Worm (Caenorhabditis elegans) whole organism, L1 larva: ENCODE data around the gene rme-6.
A peak's percentile ranks its signal among the peaks of the same experiment; 100 is the strongest.

Experiments used
- alr-1 ChIP-seq: fragments of 200-800 bp; sonication (Bioruptor generic); optimal IDR thresholded peaks from 2 replicates; lab custom pipeline; 2018; ENCODE audit warnings: borderline replicate concordance, mild to moderate bottlenecking, missing genetic modification characterization, missing compliant biosample characterization
- aly-2 ChIP-seq: fragments of 150-350 bp; optimal IDR thresholded peaks from 2 replicates; lab custom pipeline; 2014; ENCODE audit warnings: missing biosample characterization, missing genetic modification characterization
- ceh-63 ChIP-seq: fragments of 200-800 bp; sonication (Bioruptor generic); optimal IDR thresholded peaks from 2 replicates; lab custom pipeline; 2018; ENCODE audit warnings: mild to moderate bottlenecking, missing genetic modification characterization, missing compliant biosample characterization
- ceh-82 ChIP-seq, 3 experiments: fragments of 150-350 bp in 1 of 3; sonication (generic microtip) in 2 of 3; optimal IDR thresholded peaks; 2 replicates each; lab custom pipeline; 2014 to 2017; ENCODE audit warnings: missing biosample characterization in 3 of 3, missing genetic modification characterization in 3 of 3
- ceh-88 ChIP-seq: fragments of 200-800 bp; sonication (Bioruptor generic); IDR thresholded peaks from 2 replicates; pipeline ENCODE4 v1.3.6; 2022; ENCODE audit warnings: missing genetic modification characterization, missing compliant biosample characterization
- dsc-1 ChIP-seq: sonication (generic microtip); optimal IDR thresholded peaks from 2 replicates; lab custom pipeline; 2016; ENCODE audit warnings: mild to moderate bottlenecking, missing genetic modification characterization, missing compliant biosample characterization
- egl-13 ChIP-seq: sonication (generic microtip); optimal IDR thresholded peaks from 2 replicates; lab custom pipeline; 2016; ENCODE audit warnings: missing genotype, missing genetic modification reagents, missing genetic modification characterization, missing compliant biosample characterization
- fkh-10 ChIP-seq: sonication (generic microtip); optimal IDR thresholded peaks from 2 replicates; lab custom pipeline; 2017; ENCODE audit warnings: missing biosample characterization, missing genetic modification reagents, missing genetic modification characterization
- fkh-4 ChIP-seq: sonication (generic microtip); optimal IDR thresholded peaks from 2 replicates; lab custom pipeline; 2016; ENCODE audit warnings: missing compliant biosample characterization, missing genetic modification characterization, borderline replicate concordance
- hlh-4 ChIP-seq: sonication (generic microtip); optimal IDR thresholded peaks from 2 replicates; lab custom pipeline; 2016; ENCODE audit warnings: mild to moderate bottlenecking, missing genetic modification characterization, missing compliant biosample characterization
- lin-14 ChIP-seq: fragments of 200-800 bp; sonication (Bioruptor generic); optimal IDR thresholded peaks from 2 replicates; lab custom pipeline; 2018; ENCODE audit warnings: mild to moderate bottlenecking, missing genetic modification characterization, moderate library complexity, missing compliant biosample characterization
- lin-15B ChIP-seq: fragments of 150-350 bp; sonication (generic microtip); optimal IDR thresholded peaks from 3 replicates; lab custom pipeline; 2014; ENCODE audit warnings: missing biosample characterization, missing genetic modification characterization
- lin-35 ChIP-seq, 2 experiments: fragments of 150-350 bp; optimal IDR thresholded peaks; 2 replicates each; lab custom pipeline; 2014; ENCODE audit warnings: missing biosample characterization in 2 of 2, missing genetic modification characterization in 2 of 2, missing genetic modification reagents in 2 of 2
- lin-39 ChIP-seq: fragments of 150-350 bp; optimal IDR thresholded peaks from 2 replicates; lab custom pipeline; 2014; ENCODE audit warnings: missing biosample characterization, missing genetic modification reagents, missing genetic modification characterization
- lsy-2 ChIP-seq, 2 experiments: fragments of 150-350 bp; optimal IDR thresholded peaks; 2 replicates each; lab custom pipeline; 2014; ENCODE audit warnings: missing biosample characterization in 2 of 2, missing genetic modification characterization in 2 of 2
- mab-9 ChIP-seq: fragments of 200-800 bp; sonication (Bioruptor generic); IDR thresholded peaks from 2 replicates; pipeline ENCODE4 v1.3.6; 2022; ENCODE audit warnings: missing genetic modification reagents, missing genetic modification characterization, missing compliant biosample characterization
- mdl-1 ChIP-seq, 2 experiments: fragments of 150-350 bp; optimal IDR thresholded peaks; 2 replicates each; lab custom pipeline; 2014 to 2017; ENCODE audit warnings: missing biosample characterization in 2 of 2, missing genetic modification characterization in 2 of 2, inconsistent platforms in 1 of 2
- mef-2 ChIP-seq: fragments of 150-350 bp; optimal IDR thresholded peaks from 2 replicates; lab custom pipeline; 2014; ENCODE audit warnings: missing biosample characterization, missing genetic modification characterization
- nhr-19 ChIP-seq: fragments of 200-800 bp; sonication (Bioruptor generic); conservative IDR thresholded peaks from 2 replicates; pipeline ENCODE4 v1.3.6; 2022; ENCODE audit warnings: missing genetic modification characterization, missing compliant biosample characterization
- nhr-20 ChIP-seq: sonication (generic microtip); optimal IDR thresholded peaks from 2 replicates; lab custom pipeline; 2016; ENCODE audit warnings: mild to moderate bottlenecking, missing genetic modification characterization, missing compliant biosample characterization
- nhr-71 ChIP-seq: sonication (generic microtip); optimal IDR thresholded peaks from 2 replicates; lab custom pipeline; 2016; ENCODE audit warnings: mild to moderate bottlenecking, missing genetic modification characterization, moderate library complexity, missing compliant biosample characterization
- nhr-76 ChIP-seq: sonication (generic microtip); optimal IDR thresholded peaks from 2 replicates; lab custom pipeline; 2017; ENCODE audit warnings: missing biosample characterization, missing genetic modification characterization
- nhr-84 ChIP-seq: sonication (generic microtip); optimal IDR thresholded peaks from 2 replicates; lab custom pipeline; 2017; ENCODE audit warnings: missing biosample characterization, missing genetic modification characterization
- rnt-1 ChIP-seq: sonication (generic microtip); optimal IDR thresholded peaks from 2 replicates; lab custom pipeline; 2016; ENCODE audit warnings: mild to moderate bottlenecking, missing genetic modification characterization, moderate library complexity, missing compliant biosample characterization
- snpc-4 ChIP-seq: fragments of 150-350 bp; optimal IDR thresholded peaks from 2 replicates; lab custom pipeline; 2014; ENCODE audit warnings: missing biosample characterization, missing genetic modification characterization
- snu-23 ChIP-seq: sonication (generic microtip); optimal IDR thresholded peaks from 2 replicates; lab custom pipeline; 2016; ENCODE audit warnings: missing genetic modification characterization, missing compliant biosample characterization
- sox-4 ChIP-seq: sonication (generic microtip); optimal IDR thresholded peaks from 2 replicates; lab custom pipeline; 2016; ENCODE audit warnings: missing genetic modification characterization, missing compliant biosample characterization
- swsn-7 ChIP-seq: sonication (generic microtip); optimal IDR thresholded peaks from 2 replicates; lab custom pipeline; 2016; ENCODE audit warnings: missing genetic modification characterization, missing compliant biosample characterization
- tbx-2 ChIP-seq: sonication (generic microtip); optimal IDR thresholded peaks from 2 replicates; lab custom pipeline; 2016; ENCODE audit warnings: missing genetic modification characterization, missing compliant biosample characterization
- unc-86 ChIP-seq: sonication (generic microtip); optimal IDR thresholded peaks from 2 replicates; lab custom pipeline; 2016; ENCODE audit warnings: missing genetic modification characterization, missing compliant biosample characterization
- xbp-1 ChIP-seq: sonication (generic microtip); optimal IDR thresholded peaks from 2 replicates; lab custom pipeline; 2016; ENCODE audit warnings: missing genetic modification characterization, missing compliant biosample characterization
- zag-1 ChIP-seq: fragments of 150-350 bp; optimal IDR thresholded peaks from 2 replicates; lab custom pipeline; 2014; ENCODE audit warnings: missing biosample characterization, missing genetic modification characterization
- ztf-11 ChIP-seq, 2 experiments: sonication (generic microtip); optimal IDR thresholded peaks; 2 replicates each; lab custom pipeline; 2016 to 2017; ENCODE audit warnings: missing genetic modification characterization in 2 of 2, missing biosample characterization in 1 of 2, missing compliant biosample characterization in 1 of 2

Gene rme-6

DNA sequence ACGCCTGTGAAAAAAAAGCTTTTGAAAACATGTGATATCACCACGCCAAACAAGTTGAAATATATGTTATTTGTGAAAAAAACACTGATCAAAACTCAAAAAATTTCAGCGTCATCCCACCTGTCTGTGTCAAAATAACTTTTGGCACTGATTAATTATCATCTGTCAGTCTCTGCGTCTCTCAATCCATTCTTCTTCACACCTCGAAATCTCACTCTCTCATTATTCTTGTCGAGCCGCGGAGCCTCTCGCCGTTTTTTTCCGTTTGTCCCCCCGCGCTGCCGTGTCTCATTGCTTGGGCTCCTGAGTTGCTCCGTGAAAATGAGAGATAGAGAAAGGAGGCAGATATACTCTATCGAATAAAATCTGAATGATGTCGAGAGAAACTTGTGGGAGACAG, 45.9 kb upstream of the rme-6 start (continued):
- peak; percentile 79 for TF ChIP-seq rnt-1 (tag; lab: Kevin White, UChicago)
- 0 out of 2 replicates have a peak, but pooled peaks have one; percentile 36 for TF ChIP-seq nhr-19

DNA sequence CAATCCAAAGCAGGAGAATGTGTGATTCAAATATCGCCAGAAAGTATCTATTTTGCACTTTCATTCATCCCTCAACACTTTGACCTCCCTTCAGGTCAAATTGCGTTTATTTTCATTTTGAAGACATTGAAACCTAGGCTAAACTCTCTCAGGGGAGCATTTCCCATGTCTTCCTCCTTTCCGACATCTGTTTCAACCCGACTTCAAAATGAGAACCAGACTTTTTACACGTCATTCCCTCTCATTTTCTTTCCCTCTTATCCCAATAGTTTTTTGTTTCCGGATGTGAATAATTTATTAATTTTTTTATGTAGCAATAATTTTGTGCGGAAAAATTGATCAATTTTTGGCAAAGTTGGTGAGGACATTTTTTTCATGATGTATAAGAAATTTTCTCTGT, 44.0 kb upstream of the rme-6 start:
- no peak for TF ChIP-seq nhr-84 (tag; lab: Kevin White, UChicago)
- TF ChIP-seq lin-14 (GFP tag; lab: Kevin White, UChicago), result peak; percentile 20
- no peak for TF ChIP-seq egl-13 (tag; lab: Kevin White, UChicago)
- peak; percentile 94 for TF ChIP-seq fkh-4 (tag; lab: Kevin White, UChicago)
- TF ChIP-seq sox-4, result no peak
- no peak for TF ChIP-seq nhr-71 (tag; lab: Kevin White, UChicago)
- no peak for TF ChIP-seq snpc-4
- peak; percentile 28 for TF ChIP-seq rnt-1 (tag; lab: Kevin White, UChicago)
- no peak for TF ChIP-seq fkh-10
- TF ChIP-seq mdl-1 (tag; optimal IDR thresholded peaks at IDR 0.05; lab: Kevin White, UChicago), result no peak
- no peak for TF ChIP-seq zag-1 (tag; lab: Kevin White, UChicago)
- peak; percentile 99 for TF ChIP-seq dsc-1
- TF ChIP-seq swsn-7 (tag; lab: Kevin White, UChicago), result no peak
- TF ChIP-seq, all 84 proteins: peak for 4

DNA sequence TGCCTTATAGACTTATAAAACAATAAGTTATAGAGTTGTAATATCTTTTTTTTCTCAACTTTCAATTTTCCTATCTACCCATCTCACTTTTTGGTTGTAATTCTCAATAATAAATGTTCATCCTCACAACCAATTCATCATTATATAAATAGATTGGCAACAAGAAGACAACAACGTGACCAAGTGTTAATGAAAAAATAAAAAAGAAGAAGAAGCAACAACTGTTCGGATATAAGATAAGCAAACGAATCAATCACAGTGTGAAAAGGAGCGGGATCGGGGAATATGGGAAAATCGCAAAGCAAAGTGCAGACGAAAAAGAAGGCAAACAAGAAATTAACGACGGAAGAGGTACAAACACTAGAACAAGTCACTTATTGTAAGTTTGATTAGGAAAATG, 43.0 kb upstream of the rme-6 start, which contains the start of gene ncs-3:
ncs-3 (plus strand) TSS at position 153 of the 400 bp plus-strand sequence.
- TF ChIP-seq swsn-7 (tag; lab: Kevin White, UChicago) (no peak), nhr-76 (tag; lab: Kevin White, UChicago) (no peak), aly-2 (tag; lab: Kevin White, UChicago) (no peak), nhr-19 (peak; percentile 33; the same call in 1 of the 2 replicates), nhr-20 (tag; lab: Kevin White, UChicago) (peak; percentile 17), snu-23 (peak; percentile 24), lin-39 (tag; lab: Kevin White, UChicago) (peak; percentile 94), mef-2 (tag; lab: Kevin White, UChicago) (peak; percentile 40), nhr-71 (tag; lab: Kevin White, UChicago) (peak; percentile 70), lsy-2 (tag; optimal IDR thresholded peaks at IDR 0.05; lab: Kevin White, UChicago) (peak in 1 of 2 experiments; percentile 17), lin-35 (GFP tag; optimal IDR thresholded peaks at IDR 0.05; lab: Kevin White, UChicago) (no peak), lin-14 (GFP tag; lab: Kevin White, UChicago) (peak; percentile 73), rnt-1 (tag; lab: Kevin White, UChicago) (peak; percentile 53), hlh-4 (no peak), mab-9 (no peak), sox-4 (no peak)

DNA sequence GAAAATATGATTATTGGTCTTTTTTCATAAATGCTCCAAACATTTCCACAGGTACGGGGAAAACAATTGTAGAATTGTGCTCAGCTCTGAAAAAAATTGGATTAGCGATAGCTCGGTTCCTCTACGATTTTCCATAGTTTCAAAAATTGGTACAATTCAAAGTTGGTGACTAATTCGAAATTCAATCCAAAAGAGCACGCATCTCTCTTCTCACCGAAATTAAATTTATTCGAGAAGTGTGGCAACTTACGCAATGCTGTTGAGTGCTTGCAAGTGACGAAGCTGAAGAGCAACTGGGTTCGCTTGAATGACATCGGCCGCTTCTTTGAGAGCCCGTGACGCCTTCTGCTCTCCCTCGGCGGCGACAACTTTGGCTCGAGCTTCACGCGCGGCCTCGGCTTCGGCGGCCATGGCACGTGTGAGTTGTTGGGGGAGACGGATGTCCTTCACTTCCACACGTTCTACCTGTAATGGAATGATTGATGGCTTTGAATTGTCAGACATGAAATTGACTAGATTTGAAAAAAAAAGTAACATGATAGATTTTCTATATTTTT, 39.1 kb upstream of the rme-6 start:
- TF ChIP-seq snu-23 (no peak), aly-2 (tag; lab: Kevin White, UChicago) (no peak), xbp-1 (tag; lab: Kevin White, UChicago) (no peak), fkh-10 (peak; percentile 90), ztf-11 (tag; optimal IDR thresholded peaks at IDR 0.05; lab: Kevin White, UChicago) (no peak), egl-13 (tag; lab: Kevin White, UChicago) (peak; percentile 2), ceh-82 (tag; optimal IDR thresholded peaks at IDR 0.05; lab: Kevin White, UChicago) (no peak), lin-14 (GFP tag; lab: Kevin White, UChicago) (peak; percentile 51), alr-1 (tag; lab: Kevin White, UChicago) (no peak), ceh-88 (GFP tag; lab: Robert Waterston, UW) (no peak), lin-15B (tag; lab: Kevin White, UChicago) (no peak), ceh-63 (no peak)

DNA sequence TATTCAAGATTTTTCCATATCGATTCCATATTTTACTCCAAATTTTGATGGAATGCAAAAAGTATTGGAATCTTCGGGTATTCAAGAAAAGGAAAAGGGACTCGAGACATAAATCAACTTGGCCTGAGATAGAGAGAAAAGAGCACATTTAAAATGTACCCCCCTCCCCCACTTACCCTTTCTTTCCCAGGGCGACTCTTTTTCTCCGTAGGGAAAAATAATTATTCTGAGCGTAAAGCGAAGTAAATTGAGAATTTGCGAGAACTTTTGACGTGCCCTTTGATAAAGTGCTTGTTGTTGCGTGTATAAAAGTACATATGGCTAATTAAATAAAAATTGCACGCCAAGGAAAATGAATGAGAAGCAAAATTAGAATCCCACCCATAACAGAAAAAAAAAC, 36.2 kb upstream of the rme-6 start:
- no peak for TF ChIP-seq nhr-19
- peak; percentile 56 for TF ChIP-seq lin-14 (GFP tag; lab: Kevin White, UChicago)
- TF ChIP-seq tbx-2 (tag; lab: Kevin White, UChicago), result peak; percentile 0
- peak in 1 of 3 experiments; percentile 23 for TF ChIP-seq ceh-82 (tag; optimal IDR thresholded peaks at IDR 0.05; lab: Kevin White, UChicago)
- TF ChIP-seq unc-86, result peak; percentile 27
- peak; percentile 7 for TF ChIP-seq nhr-71 (tag; lab: Kevin White, UChicago)
- no peak for TF ChIP-seq lin-35 (GFP tag; optimal IDR thresholded peaks at IDR 0.05; lab: Kevin White, UChicago)
